Fruit fly (Drosophila melanogaster) whole organism, pupa: Measurements from ENCODE around the gene mag.

Source experiments
- CG10348 ChIP-seq: fragments of 200-800 bp; sonication (Bioruptor generic); IDR thresholded peaks from 2 replicates; pipeline ENCODE4 v1.3.6; 2022; ENCODE audit warnings: missing biosample characterization, missing genetic modification characterization
- CG12605 ChIP-seq: fragments of 200-800 bp; sonication (Bioruptor generic); IDR thresholded peaks from 2 replicates; pipeline ENCODE4 v1.3.6; 2022; ENCODE audit warnings: missing biosample characterization, missing genetic modification characterization
- CG13204 ChIP-seq: fragments of 200-800 bp; sonication (Bioruptor generic); optimal IDR thresholded peaks from 2 replicates; lab custom pipeline; 2018; ENCODE audit warnings: missing biosample characterization, mild to moderate bottlenecking, missing genetic modification characterization, moderate library complexity
- CG14655 ChIP-seq: fragments of 200-800 bp; sonication (Bioruptor generic); optimal IDR thresholded peaks from 3 replicates; lab custom pipeline; 2017; ENCODE audit warnings: mild to moderate bottlenecking, missing biosample characterization, missing genetic modification reagents, missing genetic modification characterization
- CG15710 ChIP-seq: fragments of 200-800 bp; sonication (Bioruptor generic); optimal IDR thresholded peaks from 2 replicates; lab custom pipeline; 2018; ENCODE audit warnings: missing biosample characterization, mild to moderate bottlenecking, missing genetic modification characterization, moderate library complexity
- CG17806 ChIP-seq: fragments of 200-800 bp; sonication (Bioruptor generic); optimal IDR thresholded peaks from 2 replicates; lab custom pipeline; 2018; ENCODE audit warnings: missing biosample characterization, mild to moderate bottlenecking, missing genetic modification characterization, moderate library complexity
- CG32121 ChIP-seq: fragments of 200-800 bp; sonication (Bioruptor generic); IDR thresholded peaks from 2 replicates; pipeline ENCODE4 v1.3.6; 2022; ENCODE audit warnings: missing biosample characterization, missing genetic modification characterization
- CG34367 ChIP-seq: fragments of 200-800 bp; sonication (Bioruptor generic); optimal IDR thresholded peaks from 2 replicates; lab custom pipeline; 2018; ENCODE audit warnings: missing biosample characterization, mild to moderate bottlenecking, missing genetic modification characterization
- CG4496 ChIP-seq: fragments of 200-800 bp; sonication (Bioruptor generic); IDR thresholded peaks from 3 replicates; pipeline ENCODE4 v1.3.6; 2022; ENCODE audit warnings: missing biosample characterization, missing genetic modification characterization
- CG8159 ChIP-seq: fragments of 200-800 bp; sonication (Bioruptor generic); optimal IDR thresholded peaks from 3 replicates; lab custom pipeline; 2018; ENCODE audit warnings: missing biosample characterization, mild to moderate bottlenecking, missing genetic modification characterization, moderate library complexity
- CG8301 ChIP-seq: fragments of 200-800 bp; sonication (Bioruptor generic); optimal IDR thresholded peaks from 2 replicates; lab custom pipeline; 2018; ENCODE audit warnings: missing biosample characterization, mild to moderate bottlenecking, missing genetic modification characterization
- CG9948 ChIP-seq: fragments of 200-800 bp; sonication (Bioruptor generic); optimal IDR thresholded peaks from 2 replicates; lab custom pipeline; 2018; ENCODE audit warnings: missing biosample characterization, mild to moderate bottlenecking, missing genetic modification characterization, moderate library complexity
- D1 ChIP-seq: fragments of 200-800 bp; sonication (Bioruptor generic); optimal IDR thresholded peaks from 2 replicates; lab custom pipeline; 2018; ENCODE audit warnings: missing biosample characterization, mild to moderate bottlenecking, missing genetic modification characterization, moderate library complexity
- EcR ChIP-seq: fragments of 200-800 bp; sonication (Bioruptor generic); optimal IDR thresholded peaks from 3 replicates; lab custom pipeline; 2019; ENCODE audit warnings: missing biosample characterization, missing genetic modification characterization, mild to moderate bottlenecking, moderate library complexity, missing genetic modification reagents
- Ets98B ChIP-seq: fragments of 200-800 bp; sonication (Bioruptor generic); IDR thresholded peaks from 2 replicates; pipeline ENCODE4 v1.3.6; 2022; ENCODE audit warnings: missing biosample characterization, missing genetic modification characterization
- Pif1A ChIP-seq: fragments of 200-800 bp; sonication (Bioruptor generic); optimal IDR thresholded peaks from 3 replicates; lab custom pipeline; 2016; ENCODE audit warnings: missing biosample characterization, missing genetic modification characterization
- Pif1B ChIP-seq: fragments of 200-800 bp; sonication (Bioruptor generic); optimal IDR thresholded peaks from 3 replicates; lab custom pipeline; 2016; ENCODE audit warnings: missing biosample characterization, missing genetic modification characterization
- Snoo ChIP-seq: fragments of 200-800 bp; sonication (Bioruptor generic); optimal IDR thresholded peaks from 3 replicates; lab custom pipeline; 2017; ENCODE audit warnings: missing biosample characterization, mild to moderate bottlenecking, missing genetic modification characterization, inconsistent platforms
- fd96Ca ChIP-seq: fragments of 200-800 bp; sonication (Bioruptor generic); IDR thresholded peaks from 3 replicates; pipeline ENCODE4 v1.3.6; 2022; ENCODE audit warnings: missing biosample characterization, missing genetic modification characterization
- gl ChIP-seq: fragments of 200-800 bp; sonication (Bioruptor generic); optimal IDR thresholded peaks from 2 replicates; lab custom pipeline; 2018; ENCODE audit warnings: missing biosample characterization, mild to moderate bottlenecking, missing genetic modification characterization
- rn ChIP-seq: fragments of 200-800 bp; sonication (Bioruptor generic); IDR thresholded peaks from 2 replicates; pipeline ENCODE4 v1.3.6; 2022; ENCODE audit warnings: missing biosample characterization, missing genetic modification characterization

mag gene

dm6 chr3L:20473021-20473799 lies 12.7 kb downstream of the mag start, which contains the start of the genes CG32428 and CG5969:
Gene CG32428 (minus strand): TSS chr3L:20473723.
Gene CG5969 (plus strand): TSS chr3L:20473783.
- TF ChIP-seq CG10348 (no peak), CG13204 (GFP tag; lab: Kevin White, UChicago) (no peak), CG17806 (tag; lab: Kevin White, UChicago) (peak; percentile 72), CG12605 (GFP tag; lab: Robert Waterston, UW) (peak; percentile 64), CG32121 (GFP tag; lab: Robert Waterston, UW) (peak; percentile 80), CG15710 (tag; lab: Kevin White, UChicago) (peak; percentile 82), CG14655 (GFP tag; lab: Kevin White, UChicago) (peak; percentile 77), Ets98B (GFP tag; lab: Robert Waterston, UW) (peak; percentile 67), fd96Ca (GFP tag; lab: Robert Waterston, UW) (peak; percentile 57; the same call in 2 of the 3 replicates), CG9948 (peak; percentile 74), CG34367 (tag; lab: Kevin White, UChicago) (peak; percentile 71), Snoo (tag; lab: Kevin White, UChicago) (peak; percentile 72), CG8159 (tag; lab: Kevin White, UChicago) (peak; percentile 81), D1 (tag; lab: Kevin White, UChicago) (peak; percentile 18), EcR (GFP tag; lab: Kevin White, UChicago) (no peak), Pif1A (GFP tag; lab: Kevin White, UChicago) (peak; percentile 52), rn (peak; percentile 61), gl (tag; lab: Kevin White, UChicago) (no peak), CG8301 (tag; lab: Kevin White, UChicago) (peak; percentile 65), CG4496 (GFP tag; lab: Robert Waterston, UW) (peak; percentile 88), Pif1B (GFP tag; lab: Kevin White, UChicago) (peak; percentile 51)

dm6 chr3L:20474197-20474788 lies 13.8 kb downstream of the mag start, which contains the start of gene isoQC:
Gene isoQC (plus strand): TSS chr3L:20474466.
- TF ChIP-seq CG17806 (tag; lab: Kevin White, UChicago) (no peak), CG34367 (tag; lab: Kevin White, UChicago) (no peak), CG13204 (GFP tag; lab: Kevin White, UChicago) (no peak), Pif1A (GFP tag; lab: Kevin White, UChicago) (no peak), CG8159 (tag; lab: Kevin White, UChicago) (no peak), CG32121 (GFP tag; lab: Robert Waterston, UW) (no peak), CG12605 (GFP tag; lab: Robert Waterston, UW) (no peak), fd96Ca (GFP tag; lab: Robert Waterston, UW) (no peak), rn (no peak), Pif1B (GFP tag; lab: Kevin White, UChicago) (no peak), EcR (GFP tag; lab: Kevin White, UChicago) (no peak), CG10348 (no peak), Snoo (tag; lab: Kevin White, UChicago) (no peak), CG8301 (tag; lab: Kevin White, UChicago) (no peak), CG9948 (no peak), CG4496 (GFP tag; lab: Robert Waterston, UW) (no peak), gl (tag; lab: Kevin White, UChicago) (no peak), CG15710 (tag; lab: Kevin White, UChicago) (no peak)

dm6 chr3L:20474789-20475208 lies 14.3 kb downstream of the mag start:
- peak; percentile 84 for TF ChIP-seq CG17806 (tag; lab: Kevin White, UChicago)
- peak; percentile 64 for TF ChIP-seq CG9948
- TF ChIP-seq Ets98B (GFP tag; lab: Robert Waterston, UW): no peak
- TF ChIP-seq EcR (GFP tag; lab: Kevin White, UChicago): no peak
- TF ChIP-seq CG12605 (GFP tag; lab: Robert Waterston, UW): no peak
- no peak for TF ChIP-seq CG4496 (GFP tag; lab: Robert Waterston, UW)
- peak; percentile 83 for TF ChIP-seq CG14655 (GFP tag; lab: Kevin White, UChicago)
- TF ChIP-seq Snoo (tag; lab: Kevin White, UChicago): peak; percentile 83
- TF ChIP-seq Pif1B (GFP tag; lab: Kevin White, UChicago): peak; percentile 83
- no peak for TF ChIP-seq fd96Ca (GFP tag; lab: Robert Waterston, UW)
- peak; percentile 75 for TF ChIP-seq D1 (tag; lab: Kevin White, UChicago)
- peak; percentile 47 for TF ChIP-seq gl (tag; lab: Kevin White, UChicago)
- no peak for TF ChIP-seq CG13204 (GFP tag; lab: Kevin White, UChicago)
- no peak for TF ChIP-seq CG32121 (GFP tag; lab: Robert Waterston, UW)
- TF ChIP-seq CG15710 (tag; lab: Kevin White, UChicago): peak; percentile 73
- peak; percentile 59 for TF ChIP-seq CG34367 (tag; lab: Kevin White, UChicago)
- TF ChIP-seq CG10348: no peak
- peak; percentile 80 for TF ChIP-seq CG8159 (tag; lab: Kevin White, UChicago)
- TF ChIP-seq Pif1A (GFP tag; lab: Kevin White, UChicago): peak; percentile 90
- TF ChIP-seq CG8301 (tag; lab: Kevin White, UChicago): peak; percentile 81
- no peak for TF ChIP-seq rn

dm6 chr3L:20487649-20488048 lies 27.2 kb downstream of the mag start:
- no peak for TF ChIP-seq CG10348
- no peak for TF ChIP-seq CG8301 (tag; lab: Kevin White, UChicago)
- no peak for TF ChIP-seq CG14655 (GFP tag; lab: Kevin White, UChicago)
- no peak for TF ChIP-seq CG32121 (GFP tag; lab: Robert Waterston, UW)
- no peak for TF ChIP-seq CG12605 (GFP tag; lab: Robert Waterston, UW)
- no peak for TF ChIP-seq CG8159 (tag; lab: Kevin White, UChicago)
- TF ChIP-seq gl (tag; lab: Kevin White, UChicago): no peak
